Fruit fly (Drosophila melanogaster) whole organism, adult: ENCODE data around the gene CG7530.
A peak's percentile ranks its signal among the peaks of the same experiment; 100 is the strongest.

Experiments
- CG11617 ChIP-seq: fragments of 200-800 bp; sonication (Bioruptor generic); optimal IDR thresholded peaks from 2 replicates; lab custom pipeline; 2017; ENCODE audit warnings: mild to moderate bottlenecking, missing biosample characterization, missing genetic modification reagents, missing genetic modification characterization
- CG12768 ChIP-seq: fragments of 200-800 bp; sonication (Bioruptor generic); optimal IDR thresholded peaks from 2 replicates; lab custom pipeline; 2017; ENCODE audit warnings: missing biosample characterization, missing genetic modification characterization, mild to moderate bottlenecking, moderate library complexity, missing genetic modification reagents
- CG14711 ChIP-seq: fragments of 200-800 bp; sonication (Bioruptor generic); optimal IDR thresholded peaks from 2 replicates; lab custom pipeline; 2018; ENCODE audit warnings: missing biosample characterization, mild to moderate bottlenecking, missing genetic modification characterization, moderate library complexity
- CG1620 ChIP-seq: fragments of 200-800 bp; sonication (Bioruptor generic); optimal IDR thresholded peaks from 2 replicates; lab custom pipeline; 2016; ENCODE audit warnings: missing biosample characterization, missing genetic modification characterization
- CG33017 ChIP-seq: fragments of 200-800 bp; sonication (Bioruptor generic); optimal IDR thresholded peaks from 2 replicates; lab custom pipeline; 2018; ENCODE audit warnings: missing biosample characterization, mild to moderate bottlenecking, missing genetic modification characterization, moderate library complexity
- CG5204 ChIP-seq: fragments of 200-800 bp; sonication (Bioruptor generic); optimal IDR thresholded peaks from 2 replicates; lab custom pipeline; 2016; ENCODE audit warnings: missing biosample characterization, missing genetic modification characterization
- CG7045 ChIP-seq: fragments of 200-800 bp; sonication (Bioruptor generic); optimal IDR thresholded peaks from 2 replicates; lab custom pipeline; 2017; ENCODE audit warnings: missing biosample characterization, mild to moderate bottlenecking, missing genetic modification characterization
- CG7101 ChIP-seq: fragments of 200-800 bp; sonication (Bioruptor generic); optimal IDR thresholded peaks from 2 replicates; lab custom pipeline; 2018; ENCODE audit warnings: missing biosample characterization, mild to moderate bottlenecking, missing genetic modification characterization, moderate library complexity
- Clk ChIP-seq: fragments of 200-800 bp; sonication (Bioruptor generic); optimal IDR thresholded peaks from 2 replicates; lab custom pipeline; 2017; ENCODE audit warnings: missing biosample characterization, missing genetic modification characterization
- Crg-1 ChIP-seq: fragments of 200-800 bp; sonication (Bioruptor generic); optimal IDR thresholded peaks from 2 replicates; lab custom pipeline; 2016; ENCODE audit warnings: missing biosample characterization, missing genetic modification characterization
- Hr96 ChIP-seq: fragments of 200-800 bp; sonication (Bioruptor generic); optimal IDR thresholded peaks from 2 replicates; lab custom pipeline; 2016; ENCODE audit warnings: missing biosample characterization, missing genetic modification characterization
- Mnt ChIP-seq: fragments of 200-800 bp; sonication (Bioruptor generic); optimal IDR thresholded peaks from 2 replicates; lab custom pipeline; 2016; ENCODE audit warnings: missing biosample characterization, mild to moderate bottlenecking, missing genetic modification characterization
- bab1 ChIP-seq: fragments of 200-800 bp; sonication (Bioruptor generic); optimal IDR thresholded peaks from 3 replicates; lab custom pipeline; 2019; ENCODE audit warnings: missing biosample characterization, mild to moderate bottlenecking, missing genetic modification characterization, moderate library complexity
- cic ChIP-seq: fragments of 200-800 bp; sonication (Bioruptor generic); optimal IDR thresholded peaks from 2 replicates; lab custom pipeline; 2017; ENCODE audit warnings: missing biosample characterization, mild to moderate bottlenecking, missing genetic modification characterization, moderate library complexity
- cnc ChIP-seq, 2 experiments: fragments of >200 bp; optimal IDR thresholded peaks; 2 replicates each; lab custom pipeline; 2017
- kay ChIP-seq: fragments of 200-800 bp; sonication (Bioruptor generic); peaks from one replicate; lab custom pipeline; 2016; ENCODE audit warnings: missing biosample characterization, missing genetic modification characterization, borderline replicate concordance
- ovo ChIP-seq: fragments of 200-800 bp; sonication (Bioruptor generic); optimal IDR thresholded peaks from 2 replicates; lab custom pipeline; 2016; ENCODE audit warnings: missing biosample characterization, missing genetic modification characterization
- pad ChIP-seq: fragments of 200-800 bp; sonication (Bioruptor generic); optimal IDR thresholded peaks from 3 replicates; lab custom pipeline; 2017; ENCODE audit warnings: missing biosample characterization, missing genetic modification characterization, mild to moderate bottlenecking, moderate library complexity, missing genetic modification reagents
- tj ChIP-seq: fragments of 200-800 bp; sonication (Bioruptor generic); optimal IDR thresholded peaks from 3 replicates; lab custom pipeline; 2017; ENCODE audit warnings: missing biosample characterization, mild to moderate bottlenecking, missing genetic modification characterization, moderate library complexity
- toe ChIP-seq: fragments of 200-800 bp; sonication (Bioruptor generic); optimal IDR thresholded peaks from 2 replicates; lab custom pipeline; 2016; ENCODE audit warnings: missing biosample characterization, missing genetic modification characterization

Gene CG7530

DNA sequence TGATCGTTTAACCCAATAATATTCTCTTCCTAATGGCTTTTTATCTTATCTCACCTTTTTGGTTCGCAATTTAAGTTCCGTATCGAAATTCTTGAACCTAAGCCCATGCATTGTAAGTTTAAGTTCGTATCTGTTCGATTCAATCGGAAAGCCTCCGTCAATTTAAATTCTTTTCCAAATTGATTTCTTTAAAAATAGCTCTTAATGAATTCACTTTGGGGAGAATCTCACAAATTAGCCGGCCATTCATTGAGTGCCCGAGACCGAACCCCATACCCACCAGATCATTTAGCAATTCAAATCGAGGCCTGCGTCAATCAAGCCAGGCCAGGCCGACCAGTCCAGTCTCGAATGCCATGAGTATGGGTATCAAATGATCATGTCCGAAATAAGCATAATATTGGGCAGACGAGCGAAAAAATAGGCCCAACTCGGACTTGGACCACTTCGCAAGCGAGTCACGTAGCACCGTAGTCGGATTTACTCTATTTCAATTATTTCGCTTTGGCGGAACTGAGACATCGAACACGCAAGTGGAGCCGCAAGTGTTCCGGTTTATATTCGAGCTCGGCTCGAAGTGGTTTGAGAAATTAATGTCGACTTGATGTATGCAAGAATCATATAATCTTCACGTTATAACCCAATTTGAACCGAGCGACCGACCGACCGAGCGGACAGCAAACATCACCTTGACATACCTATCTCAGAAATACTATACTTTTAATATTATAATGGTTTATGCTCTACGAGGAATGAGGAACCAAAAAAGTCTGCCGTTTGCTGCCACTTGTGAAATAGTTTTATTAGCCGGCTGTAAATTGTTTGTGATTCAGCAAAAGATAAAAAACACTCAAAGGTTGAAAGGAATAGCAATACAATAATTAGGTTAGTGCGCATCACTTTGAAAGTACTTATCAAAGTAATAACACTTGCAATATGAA lies 23.3 kb downstream of the CG7530 start:
- no peak for TF ChIP-seq CG5204 (GFP tag; lab: Kevin White, UChicago)
- no peak for TF ChIP-seq cnc (optimal IDR thresholded peaks at IDR 0.05; lab: Kevin White, UChicago)
- no peak for TF ChIP-seq CG33017
- TF ChIP-seq bab1 (GFP tag; lab: Kevin White, UChicago) = no peak
- TF ChIP-seq cic (GFP tag; lab: Kevin White, UChicago) = no peak
- no peak for TF ChIP-seq toe (GFP tag; lab: Kevin White, UChicago)
- TF ChIP-seq CG14711 (tag; lab: Kevin White, UChicago) = no peak
- no peak for TF ChIP-seq tj (GFP tag; lab: Kevin White, UChicago)
- no peak for TF ChIP-seq Clk
- TF ChIP-seq pad (GFP tag; lab: Kevin White, UChicago) = no peak
- no peak for TF ChIP-seq Hr96 (GFP tag; lab: Kevin White, UChicago)

dm6 chr3R:14706860-14707259 lies 24.4 kb downstream of the CG7530 start:
- TF ChIP-seq bab1 (GFP tag; lab: Kevin White, UChicago) (peak; percentile 4), tj (GFP tag; lab: Kevin White, UChicago) (peak; percentile 2), CG7101 (tag; lab: Kevin White, UChicago) (no peak)

DNA sequence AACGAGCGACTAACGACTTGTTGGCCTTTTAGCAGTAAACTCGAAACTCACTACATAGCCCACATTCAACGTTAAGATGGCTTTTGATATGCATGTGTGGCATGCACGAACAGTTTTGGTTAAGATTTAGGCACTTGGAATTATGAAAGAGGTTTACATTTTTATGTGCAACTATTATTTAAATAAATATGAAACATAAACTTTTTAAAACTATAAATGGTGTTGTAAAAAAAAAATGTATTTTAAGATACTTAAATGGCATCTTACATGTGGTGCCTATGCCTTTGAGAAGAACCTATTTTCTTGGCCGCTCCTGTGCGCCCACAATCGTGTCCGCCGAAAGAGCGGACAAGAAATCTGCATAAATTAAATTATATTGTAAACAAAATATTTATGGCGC lies 25.0 kb downstream of the CG7530 start:
- TF ChIP-seq kay = peak; percentile 23
- TF ChIP-seq pad (GFP tag; lab: Kevin White, UChicago) = no peak
- no peak for TF ChIP-seq cnc (optimal IDR thresholded peaks at IDR 0.05; lab: Kevin White, UChicago)
- no peak for TF ChIP-seq Hr96 (GFP tag; lab: Kevin White, UChicago)
- no peak for TF ChIP-seq CG1620 (GFP tag; lab: Kevin White, UChicago)
- no peak for TF ChIP-seq cic (GFP tag; lab: Kevin White, UChicago)
- TF ChIP-seq CG11617 (GFP tag; lab: Kevin White, UChicago) = no peak
- TF ChIP-seq Crg-1 (GFP tag; lab: Kevin White, UChicago) = no peak

dm6 chr3R:14705270-14705669 lies 26.0 kb downstream of the CG7530 start:
- no peak for TF ChIP-seq CG5204 (GFP tag; lab: Kevin White, UChicago)
- TF ChIP-seq CG14711 (tag; lab: Kevin White, UChicago) = no peak
- TF ChIP-seq CG12768 (GFP tag; lab: Kevin White, UChicago) = peak; percentile 33
- TF ChIP-seq Crg-1 (GFP tag; lab: Kevin White, UChicago) = no peak

dm6 chr3R:14703302-14704192 lies 27.8 kb downstream of the CG7530 start:
- no peak for TF ChIP-seq CG1620 (GFP tag; lab: Kevin White, UChicago)
- TF ChIP-seq cic (GFP tag; lab: Kevin White, UChicago) = peak; percentile 21
- no peak for TF ChIP-seq bab1 (GFP tag; lab: Kevin White, UChicago)
- TF ChIP-seq CG7045 (GFP tag; lab: Kevin White, UChicago) = no peak

- TF ChIP-seq kay (no peak), cic (GFP tag; lab: Kevin White, UChicago) (peak; percentile 73), cnc (optimal IDR thresholded peaks at IDR 0.05; lab: Kevin White, UChicago) (no peak), CG11617 (GFP tag; lab: Kevin White, UChicago) (peak; percentile 55), CG7101 (tag; lab: Kevin White, UChicago) (peak; percentile 62), CG12768 (GFP tag; lab: Kevin White, UChicago) (peak; percentile 6), Mnt (peak; percentile 90), Clk (no peak), ovo (GFP tag; lab: Kevin White, UChicago) (peak; percentile 22), pad (GFP tag; lab: Kevin White, UChicago) (peak; percentile 20), CG33017 (peak; percentile 67), CG1620 (GFP tag; lab: Kevin White, UChicago) (peak; percentile 57), Crg-1 (GFP tag; lab: Kevin White, UChicago) (peak; percentile 59), bab1 (GFP tag; lab: Kevin White, UChicago) (peak; percentile 92), CG7045 (GFP tag; lab: Kevin White, UChicago) (no peak), CG14711 (tag; lab: Kevin White, UChicago) (peak; percentile 1), CG5204 (GFP tag; lab: Kevin White, UChicago) (no peak), tj (GFP tag; lab: Kevin White, UChicago) (peak; percentile 29), Hr96 (GFP tag; lab: Kevin White, UChicago) (peak; percentile 64)
Observed at dm6 chr3R:14696949-14697513, 34.3 kb downstream of the CG7530 start, which contains the start of gene Meltrin. TSS of gene Meltrin (minus strand) at chr3R:14697292.
